Fruit fly (Drosophila melanogaster): ENCODE results near the gene Hsp26.

Hsp26 gene

DNA sequence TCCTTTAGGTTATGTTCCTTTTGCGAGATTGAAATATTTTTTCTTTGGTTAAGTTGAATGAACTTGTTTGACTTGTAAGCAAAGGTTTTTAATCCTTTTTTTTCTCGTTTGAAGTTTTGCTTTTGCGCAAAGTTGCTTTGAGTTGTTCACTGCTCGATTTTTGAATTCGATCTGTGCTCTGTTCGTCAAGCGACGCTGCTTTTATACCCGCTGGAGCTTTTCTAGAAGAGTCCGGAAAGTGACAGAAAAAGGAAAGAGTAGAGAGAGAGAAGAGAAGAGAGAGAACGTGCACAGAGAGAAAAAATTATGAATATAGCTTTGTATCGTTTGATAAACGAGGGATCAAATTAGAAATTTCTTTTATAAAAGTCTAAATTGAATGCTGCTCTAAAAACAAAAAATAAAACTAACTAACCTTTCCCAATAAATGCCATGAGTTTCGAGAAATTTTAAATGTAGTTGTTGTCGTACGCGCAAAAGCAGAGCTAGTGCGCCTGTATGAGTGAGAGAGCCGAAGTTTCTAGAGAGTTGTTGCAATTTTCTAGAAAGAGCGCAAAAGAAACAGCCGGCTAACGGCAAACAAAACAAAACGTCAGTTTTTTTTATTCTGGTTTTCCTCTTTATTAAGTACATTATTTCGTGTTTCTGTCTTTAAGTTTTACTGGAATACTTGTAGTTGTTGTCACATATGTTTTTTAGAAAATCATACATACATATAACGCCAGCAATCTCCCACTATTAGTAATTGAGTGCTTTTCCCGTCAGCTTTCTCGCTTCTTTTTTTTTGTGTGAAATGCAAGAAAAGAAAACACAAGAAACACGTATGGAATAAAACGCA lies at the start of gene Hsp26:
Hsp26 (minus strand) TSS at position 230 of the 838 bp plus-strand sequence.
- TF ChIP-seq h (optimal IDR thresholded peaks at IDR 0.05) = no peak
- TF ChIP-seq Myc (optimal IDR thresholded peaks at IDR 0.05) = no peak
- no peak for TF ChIP-seq insv (optimal IDR thresholded peaks at IDR 0.05)
- TF ChIP-seq psq (optimal IDR thresholded peaks at IDR 0.05) = no peak
- TF ChIP-seq ttk (optimal IDR thresholded peaks at IDR 0.05) = no peak
- TF ChIP-seq Sin3A (optimal IDR thresholded peaks at IDR 0.05) = no peak

DNA sequence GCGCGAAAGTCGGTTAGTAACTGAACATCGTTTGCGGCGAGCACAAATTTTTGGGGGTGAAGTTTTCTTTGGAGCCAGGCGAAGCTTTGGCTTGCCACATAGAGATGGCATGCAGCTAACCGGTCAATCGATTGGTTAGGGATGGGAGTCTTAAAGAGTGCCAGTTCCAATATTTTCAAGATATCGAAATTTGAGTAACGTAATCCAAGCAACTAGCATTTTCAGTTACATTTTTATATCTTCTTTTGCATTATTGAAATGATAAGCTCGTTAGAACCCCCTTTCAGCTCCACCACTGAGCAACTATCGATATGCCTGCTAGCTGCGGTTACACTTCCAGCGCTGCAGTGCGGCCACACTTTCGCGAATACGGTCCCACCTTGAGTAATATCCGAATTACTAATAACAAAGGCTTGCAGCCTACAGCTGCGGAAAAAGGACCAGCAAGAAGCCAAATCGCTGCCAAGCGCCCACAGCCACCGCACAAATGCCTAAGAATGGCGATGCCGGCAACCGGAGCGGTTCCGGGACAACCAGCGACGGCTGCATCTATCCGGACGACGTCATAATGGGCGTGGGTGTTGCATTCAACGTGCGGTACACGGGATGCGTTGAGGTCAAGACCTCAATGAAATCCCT lies 49.5 kb upstream of the Hsp26 start, which contains the start of the genes Atat and Shc:
Atat (minus strand) TSS at position 103 of the 639 bp plus-strand sequence.
Shc (plus strand) TSS at position 355 of the 639 bp plus-strand sequence.
- TF ChIP-seq Sin3A (optimal IDR thresholded peaks at IDR 0.05) (no peak), ttk (optimal IDR thresholded peaks at IDR 0.05) (no peak), h (optimal IDR thresholded peaks at IDR 0.05) (no peak), Myc (optimal IDR thresholded peaks at IDR 0.05) (no peak), psq (optimal IDR thresholded peaks at IDR 0.05) (no peak), insv (optimal IDR thresholded peaks at IDR 0.05) (no peak)

DNA sequence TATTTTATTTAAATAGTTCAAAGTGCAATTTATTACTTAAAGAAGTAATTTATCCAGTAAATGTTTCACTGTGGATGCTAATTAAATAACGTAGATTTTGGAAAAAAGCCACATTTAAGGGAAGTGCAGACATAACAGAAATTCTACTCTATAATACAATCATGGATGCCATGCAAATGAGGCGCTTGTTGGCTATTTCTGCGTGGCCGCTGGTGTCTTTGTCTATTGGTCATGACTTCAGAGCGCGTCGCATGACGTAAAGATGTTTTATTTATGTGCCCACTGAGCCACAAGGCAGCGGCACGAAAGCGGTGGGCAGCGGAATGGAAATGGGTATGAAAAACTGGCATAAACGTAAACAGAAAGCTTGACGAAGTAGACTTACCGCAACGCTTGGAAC lies 48.6 kb upstream of the Hsp26 start:
- no peak for TF ChIP-seq h (optimal IDR thresholded peaks at IDR 0.05)
- no peak for TF ChIP-seq psq (optimal IDR thresholded peaks at IDR 0.05)
- TF ChIP-seq ttk (optimal IDR thresholded peaks at IDR 0.05) = no peak
- TF ChIP-seq Sin3A (optimal IDR thresholded peaks at IDR 0.05) = no peak
- TF ChIP-seq Myc (optimal IDR thresholded peaks at IDR 0.05) = no peak
- no peak for TF ChIP-seq insv (optimal IDR thresholded peaks at IDR 0.05)

- no peak for TF ChIP-seq Myc (optimal IDR thresholded peaks at IDR 0.05)
- no peak for TF ChIP-seq insv (optimal IDR thresholded peaks at IDR 0.05)
- no peak for TF ChIP-seq Sin3A (optimal IDR thresholded peaks at IDR 0.05)
- TF ChIP-seq psq (optimal IDR thresholded peaks at IDR 0.05) = no peak
- TF ChIP-seq h (optimal IDR thresholded peaks at IDR 0.05) = no peak
- TF ChIP-seq ttk (optimal IDR thresholded peaks at IDR 0.05) = no peak
Observed at dm6 chr3L:9424528-9424911, 47.3 kb upstream of the Hsp26 start.

DNA sequence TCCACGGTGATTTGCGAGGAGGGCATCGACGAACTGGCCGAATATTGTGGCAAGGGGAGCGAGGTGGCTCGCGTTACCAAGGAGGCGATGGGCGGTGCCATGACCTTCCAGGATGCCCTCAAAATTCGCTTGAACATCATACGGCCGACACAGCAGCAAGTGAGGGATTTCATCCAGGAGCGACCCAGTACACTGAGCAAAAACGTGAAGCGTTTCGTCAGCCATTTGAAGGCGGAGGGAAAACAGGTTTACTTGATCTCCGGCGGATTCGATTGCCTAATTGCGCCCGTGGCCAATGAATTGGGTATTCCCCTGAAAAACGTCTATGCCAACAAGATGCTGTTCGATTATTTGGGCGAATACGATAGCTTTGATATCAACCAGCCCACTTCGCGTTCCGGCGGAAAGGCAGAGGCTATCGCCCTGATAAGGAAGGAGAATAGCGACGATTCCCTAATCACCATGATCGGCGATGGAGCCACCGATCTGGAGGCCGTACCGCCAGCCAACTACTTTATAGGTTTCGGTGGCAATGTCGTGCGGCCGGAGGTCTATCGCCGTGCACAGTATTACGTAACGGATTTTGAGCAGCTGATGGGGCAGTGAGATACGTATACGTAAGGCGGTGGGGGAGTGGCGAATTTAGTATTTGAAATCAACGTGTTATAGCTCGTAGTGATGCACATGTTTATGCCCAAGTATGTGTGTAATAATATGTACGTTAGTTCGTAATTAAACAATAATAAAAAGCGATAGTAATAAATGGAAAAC lies 46.7 kb upstream of the Hsp26 start:
- TF ChIP-seq insv (optimal IDR thresholded peaks at IDR 0.05) = no peak
- TF ChIP-seq ttk (optimal IDR thresholded peaks at IDR 0.05) = no peak

- TF ChIP-seq insv (optimal IDR thresholded peaks at IDR 0.05) (no peak), psq (optimal IDR thresholded peaks at IDR 0.05) (no peak), Myc (optimal IDR thresholded peaks at IDR 0.05) (no peak), Sin3A (optimal IDR thresholded peaks at IDR 0.05) (no peak), h (optimal IDR thresholded peaks at IDR 0.05) (no peak), ttk (optimal IDR thresholded peaks at IDR 0.05) (no peak)
Observed at dm6 chr3L:9422636-9423419, 45.6 kb upstream of the Hsp26 start, which contains the start of gene aay. TSS of gene aay (plus strand) at chr3L:9423253.

DNA sequence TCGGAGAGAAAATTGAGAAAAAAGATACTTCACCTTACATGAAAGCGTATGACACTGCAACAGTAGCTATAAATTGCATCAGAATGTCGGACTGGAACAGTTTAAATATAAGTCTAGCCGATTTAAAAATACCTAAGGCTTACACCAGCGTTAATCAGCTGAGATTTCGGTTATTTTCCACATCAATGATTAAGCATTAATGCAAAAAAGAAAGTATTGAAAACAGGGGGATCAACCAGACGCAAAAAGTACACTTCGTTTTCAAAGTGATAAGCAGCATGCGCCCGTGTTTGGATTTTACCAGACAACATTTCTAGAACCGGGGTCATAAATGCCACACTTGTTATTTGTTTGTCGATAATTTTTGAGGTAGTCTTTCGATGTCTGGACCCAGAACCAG lies 44.9 kb upstream of the Hsp26 start:
- TF ChIP-seq insv (optimal IDR thresholded peaks at IDR 0.05) = no peak
- no peak for TF ChIP-seq h (optimal IDR thresholded peaks at IDR 0.05)
- no peak for TF ChIP-seq Sin3A (optimal IDR thresholded peaks at IDR 0.05)
- no peak for TF ChIP-seq psq (optimal IDR thresholded peaks at IDR 0.05)
- no peak for TF ChIP-seq ttk (optimal IDR thresholded peaks at IDR 0.05)
- no peak for TF ChIP-seq Myc (optimal IDR thresholded peaks at IDR 0.05)

- no peak for TF ChIP-seq insv (optimal IDR thresholded peaks at IDR 0.05)
- TF ChIP-seq Myc (optimal IDR thresholded peaks at IDR 0.05) = no peak
- TF ChIP-seq h (optimal IDR thresholded peaks at IDR 0.05) = no peak
- no peak for TF ChIP-seq ttk (optimal IDR thresholded peaks at IDR 0.05)
- no peak for TF ChIP-seq Sin3A (optimal IDR thresholded peaks at IDR 0.05)
- TF ChIP-seq psq (optimal IDR thresholded peaks at IDR 0.05) = no peak
Observed at dm6 chr3L:9421621-9422020, 44.4 kb upstream of the Hsp26 start.

DNA sequence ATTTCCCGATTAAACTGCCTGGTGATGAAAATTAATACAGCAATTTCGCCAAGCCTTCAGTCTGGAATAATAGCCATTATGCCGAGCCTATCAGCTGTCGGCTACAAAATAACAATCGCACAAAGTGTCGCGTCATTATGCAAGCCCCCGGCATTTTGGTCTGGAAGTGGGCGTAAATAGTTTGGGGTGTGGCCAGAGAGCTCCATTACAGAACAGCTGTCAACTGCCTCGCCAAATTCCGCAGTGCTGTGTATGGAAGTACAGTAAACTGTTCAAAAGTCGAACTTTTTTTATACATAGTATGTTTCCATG lies 43.5 kb upstream of the Hsp26 start:
- TF ChIP-seq Sin3A (optimal IDR thresholded peaks at IDR 0.05) (no peak), ttk (optimal IDR thresholded peaks at IDR 0.05) (no peak), Myc (optimal IDR thresholded peaks at IDR 0.05) (no peak), insv (optimal IDR thresholded peaks at IDR 0.05) (no peak), h (optimal IDR thresholded peaks at IDR 0.05) (no peak), psq (optimal IDR thresholded peaks at IDR 0.05) (no peak)

- TF ChIP-seq h (optimal IDR thresholded peaks at IDR 0.05) (no peak), Sin3A (optimal IDR thresholded peaks at IDR 0.05) (no peak), insv (optimal IDR thresholded peaks at IDR 0.05) (no peak), psq (optimal IDR thresholded peaks at IDR 0.05) (no peak), ttk (optimal IDR thresholded peaks at IDR 0.05) (no peak)
Observed at dm6 chr3L:9420054-9420818, 43.0 kb upstream of the Hsp26 start.

DNA sequence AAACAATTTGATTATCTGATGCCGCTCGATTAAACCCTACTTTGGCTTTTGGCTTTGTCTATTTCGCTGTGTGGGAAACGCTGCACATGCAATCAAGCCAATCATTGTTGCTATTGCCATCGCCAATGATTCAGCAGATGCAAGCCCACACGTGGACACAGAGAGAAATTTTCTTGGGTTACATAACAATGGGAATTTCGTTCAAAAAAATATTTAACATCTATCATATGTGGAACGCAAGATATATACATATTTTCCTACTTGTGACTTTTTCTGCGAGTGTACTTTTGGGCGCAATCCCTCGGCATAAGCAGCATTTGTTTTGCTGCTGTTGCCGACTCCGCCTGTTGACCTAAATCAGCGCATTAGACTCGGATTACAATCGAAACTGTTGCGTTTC lies 42.1 kb upstream of the Hsp26 start:
- no peak for TF ChIP-seq ttk (optimal IDR thresholded peaks at IDR 0.05)
- TF ChIP-seq Sin3A (optimal IDR thresholded peaks at IDR 0.05) = no peak
- no peak for TF ChIP-seq psq (optimal IDR thresholded peaks at IDR 0.05)
- no peak for TF ChIP-seq Myc (optimal IDR thresholded peaks at IDR 0.05)
- TF ChIP-seq insv (optimal IDR thresholded peaks at IDR 0.05) = no peak
- no peak for TF ChIP-seq h (optimal IDR thresholded peaks at IDR 0.05)

Measured in Kc167 (cell line).